Fruit fly (Drosophila melanogaster) whole organism, embryonic: ENCODE data around the gene Fbw5.

Experiments used
- Ada2b ChIP-seq: fragments of 200-800 bp; sonication (Bioruptor generic); IDR thresholded peaks from 2 replicates; pipeline ENCODE4 v1.3.6; 2022; ENCODE audit warnings: missing biosample characterization, missing genetic modification characterization
- Adf1 ChIP-seq: fragments of 200-800 bp; sonication (Bioruptor generic); IDR thresholded peaks from 2 replicates; pipeline ENCODE4 v1.3.6; 2022; ENCODE audit warnings: missing biosample characterization, missing genetic modification characterization
- Aef1 ChIP-seq: fragments of 200-800 bp; sonication (Bioruptor generic); IDR thresholded peaks from 3 replicates; pipeline ENCODE4 v1.3.6; 2022; ENCODE audit warnings: missing biosample characterization, missing genetic modification characterization
- Blimp-1 ChIP-seq: fragments of 200-800 bp; sonication (Bioruptor generic); optimal IDR thresholded peaks from 3 replicates; lab custom pipeline; 2018; ENCODE audit warnings: missing biosample characterization, missing genetic modification characterization, mild to moderate bottlenecking, moderate library complexity, missing genetic modification reagents
- CG10366 ChIP-seq: fragments of 200-800 bp; sonication (Bioruptor generic); IDR thresholded peaks from 2 replicates; pipeline ENCODE4 v1.3.6; 2022; ENCODE audit warnings: missing biosample characterization, missing genetic modification characterization
- CG10654 ChIP-seq: fragments of 200-800 bp; sonication (Bioruptor generic); optimal IDR thresholded peaks from 2 replicates; lab custom pipeline; 2016; ENCODE audit warnings: missing biosample characterization, missing genetic modification characterization
- CG12071 ChIP-seq: fragments of 200-800 bp; sonication (Bioruptor generic); optimal IDR thresholded peaks from 3 replicates; lab custom pipeline; 2018; ENCODE audit warnings: missing biosample characterization, mild to moderate bottlenecking, missing genetic modification characterization
- CG13894 ChIP-seq: fragments of 200-800 bp; sonication (Bioruptor generic); optimal IDR thresholded peaks from 3 replicates; lab custom pipeline; 2018; ENCODE audit warnings: missing biosample characterization, mild to moderate bottlenecking, missing genetic modification characterization, moderate library complexity
- CG15011 ChIP-seq: fragments of 200-800 bp; sonication (Bioruptor generic); optimal IDR thresholded peaks from 3 replicates; lab custom pipeline; 2018; ENCODE audit warnings: missing biosample characterization, mild to moderate bottlenecking, missing genetic modification characterization
- CG15601 ChIP-seq: fragments of 200-800 bp; sonication (Bioruptor generic); optimal IDR thresholded peaks from 3 replicates; lab custom pipeline; 2019; ENCODE audit warnings: missing biosample characterization, mild to moderate bottlenecking, missing genetic modification characterization, moderate library complexity
- CG1603 ChIP-seq: fragments of 200-800 bp; sonication (Bioruptor generic); optimal IDR thresholded peaks from 2 replicates; lab custom pipeline; 2019; ENCODE audit warnings: missing biosample characterization, mild to moderate bottlenecking, missing genetic modification characterization, moderate library complexity
- CG16815 ChIP-seq: fragments of 200-800 bp; sonication (Bioruptor generic); optimal IDR thresholded peaks from 3 replicates; lab custom pipeline; 2017; ENCODE audit warnings: missing biosample characterization, mild to moderate bottlenecking, missing genetic modification characterization
- CG1832 ChIP-seq: fragments of 200-800 bp; sonication (Bioruptor generic); optimal IDR thresholded peaks from 2 replicates; lab custom pipeline; 2017; ENCODE audit warnings: missing biosample characterization, mild to moderate bottlenecking, missing genetic modification characterization, inconsistent platforms
- CG18599 ChIP-seq: fragments of 200-800 bp; sonication (Bioruptor generic); optimal IDR thresholded peaks from 3 replicates; lab custom pipeline; 2017; ENCODE audit warnings: missing biosample characterization, missing genetic modification characterization, mild to moderate bottlenecking, moderate library complexity, missing genetic modification reagents
- CG3065 ChIP-seq: fragments of 200-800 bp; sonication (Bioruptor generic); optimal IDR thresholded peaks from 2 replicates; lab custom pipeline; 2016; ENCODE audit warnings: missing biosample characterization, missing genetic modification characterization
- CG42726 ChIP-seq: fragments of 200-800 bp; sonication (Bioruptor generic); IDR thresholded peaks from 2 replicates; pipeline ENCODE4 v1.3.6; 2022; ENCODE audit warnings: missing biosample characterization, missing genetic modification characterization; ENCODE audit not compliant: partially characterized antibody
- CG4360 ChIP-seq: fragments of 200-800 bp; sonication (Bioruptor generic); IDR thresholded peaks from 2 replicates; pipeline ENCODE4 v1.3.6; 2022; ENCODE audit warnings: missing biosample characterization, missing genetic modification characterization
- CG4404 ChIP-seq: fragments of 200-800 bp; sonication (Bioruptor generic); IDR thresholded peaks from 2 replicates; pipeline ENCODE4 v1.3.6; 2022; ENCODE audit warnings: missing biosample characterization, missing genetic modification characterization
- CG5953 ChIP-seq: fragments of 200-800 bp; sonication (Bioruptor generic); IDR thresholded peaks from 2 replicates; pipeline ENCODE4 v1.3.6; 2022; ENCODE audit warnings: missing biosample characterization, missing genetic modification characterization
- CG6854 ChIP-seq: fragments of 200-800 bp; sonication (Bioruptor generic); optimal IDR thresholded peaks from 3 replicates; lab custom pipeline; 2017; ENCODE audit warnings: missing biosample characterization, mild to moderate bottlenecking, missing genetic modification characterization
- CG8290 ChIP-seq, 3 experiments: fragments of 200-800 bp; sonication (Bioruptor generic); optimal IDR thresholded peaks; 2 replicates each; lab custom pipeline; 2016 to 2019; ENCODE audit warnings: missing biosample characterization in 3 of 3, missing genetic modification characterization in 3 of 3, mild to moderate bottlenecking in 2 of 3, moderate library complexity in 1 of 3
- CG8388 ChIP-seq: fragments of 200-800 bp; sonication (Bioruptor generic); optimal IDR thresholded peaks from 2 replicates; lab custom pipeline; 2019; ENCODE audit warnings: missing biosample characterization, mild to moderate bottlenecking, missing genetic modification characterization, moderate library complexity
- Camta ChIP-seq: fragments of 200-800 bp; sonication (Bioruptor generic); optimal IDR thresholded peaks from 2 replicates; lab custom pipeline; 2016; ENCODE audit warnings: missing biosample characterization, missing genetic modification characterization
- CkIIα-i1 ChIP-seq: fragments of 200-800 bp; sonication (Bioruptor generic); IDR thresholded peaks from 2 replicates; pipeline ENCODE4 v1.3.6; 2022; ENCODE audit warnings: missing biosample characterization, missing genetic modification characterization
- CoRest ChIP-seq: fragments of 200-800 bp; sonication (Bioruptor generic); optimal IDR thresholded peaks from 3 replicates; lab custom pipeline; 2018; ENCODE audit warnings: missing biosample characterization, mild to moderate bottlenecking, missing genetic modification characterization, moderate library complexity
- Deaf1 ChIP-seq: fragments of 200-800 bp; optimal IDR thresholded peaks from 3 replicates; lab custom pipeline; 2019; ENCODE audit warnings: missing biosample characterization, mild to moderate bottlenecking, missing genetic modification characterization, moderate library complexity
- E2f2 ChIP-seq: fragments of 200-800 bp; sonication (Bioruptor generic); IDR thresholded peaks from 2 replicates; pipeline ENCODE4 v1.3.6; 2022; ENCODE audit warnings: missing biosample characterization, missing genetic modification characterization
- Jarid2 ChIP-seq: fragments of 200-800 bp; sonication (Bioruptor generic); optimal IDR thresholded peaks from 3 replicates; lab custom pipeline; 2017; ENCODE audit warnings: mild to moderate bottlenecking, missing biosample characterization, missing genetic modification reagents, missing genetic modification characterization
- Kr ChIP-seq: fragments of 200-800 bp; sonication (Bioruptor generic); optimal IDR thresholded peaks from 2 replicates; lab custom pipeline; 2017; ENCODE audit warnings: missing biosample characterization, mild to moderate bottlenecking, missing genetic modification characterization
- Med ChIP-seq: fragments of 200-800 bp; sonication (Bioruptor generic); peaks from one replicate; lab custom pipeline; 2016; ENCODE audit warnings: missing biosample characterization, missing genetic modification characterization, mild to moderate bottlenecking, inconsistent platforms, moderate library complexity
- Trl ChIP-seq, 3 experiments: fragments of >200 bp in 2 of 3; fragments of 200-800 bp in 1 of 3; sonication (Bioruptor generic) in 1 of 3; optimal IDR thresholded peaks; 2 replicates in 1 of 3; 3 replicates in 2 of 3; lab custom pipeline; 2016 to 2017; ENCODE audit warnings: missing biosample characterization in 1 of 3, missing genetic modification characterization in 1 of 3
- abd-A ChIP-seq: fragments of 200-800 bp; sonication (Bioruptor generic); optimal IDR thresholded peaks from 3 replicates; lab custom pipeline; 2019; ENCODE audit warnings: missing biosample characterization, mild to moderate bottlenecking, missing genetic modification characterization, moderate library complexity
- chinmo ChIP-seq: fragments of 200-800 bp; sonication (Bioruptor generic); IDR thresholded peaks from 4 replicates; pipeline ENCODE4 v1.3.6; 2022; ENCODE audit warnings: missing biosample characterization, missing genetic modification characterization; ENCODE audit not compliant: partially characterized antibody
- ci ChIP-seq: fragments of 200-800 bp; sonication (Bioruptor generic); IDR thresholded peaks from 3 replicates; pipeline ENCODE4 v1.3.6; 2022; ENCODE audit warnings: missing biosample characterization, missing genetic modification characterization
- crol ChIP-seq: fragments of 200-800 bp; sonication (Bioruptor generic); IDR thresholded peaks from 2 replicates; pipeline ENCODE4 v1.3.6; 2022; ENCODE audit warnings: missing biosample characterization, missing genetic modification characterization
- dpn ChIP-seq, 2 experiments: fragments of 200-800 bp; sonication (Bioruptor generic); optimal IDR thresholded peaks; 3 replicates each; lab custom pipeline; 2016; ENCODE audit warnings: missing biosample characterization in 2 of 2, missing genetic modification characterization in 2 of 2
- ewg ChIP-seq: fragments of 200-800 bp; sonication (Bioruptor generic); optimal IDR thresholded peaks from 3 replicates; lab custom pipeline; 2017; ENCODE audit warnings: mild to moderate bottlenecking, missing biosample characterization, missing genetic modification reagents, missing genetic modification characterization
- fru ChIP-seq: fragments of >200 bp; optimal IDR thresholded peaks from 2 replicates; lab custom pipeline; 2017
- grau ChIP-seq: fragments of 200-800 bp; optimal IDR thresholded peaks from 3 replicates; lab custom pipeline; 2019; ENCODE audit warnings: missing biosample characterization, mild to moderate bottlenecking, missing genetic modification characterization, moderate library complexity
- ham ChIP-seq: fragments of 200-800 bp; sonication (Bioruptor generic); IDR thresholded peaks from 2 replicates; pipeline ENCODE4 v1.3.6; 2022; ENCODE audit warnings: missing biosample characterization, missing genetic modification characterization
- lmd ChIP-seq: fragments of 200-800 bp; sonication (Bioruptor generic); IDR thresholded peaks from 2 replicates; pipeline ENCODE4 v1.3.6; 2022; ENCODE audit warnings: missing biosample characterization, missing genetic modification characterization
- phol ChIP-seq: fragments of 200-800 bp; sonication (Bioruptor generic); optimal IDR thresholded peaks from 3 replicates; lab custom pipeline; 2018; ENCODE audit warnings: missing biosample characterization, mild to moderate bottlenecking, missing genetic modification characterization, moderate library complexity
- pros ChIP-seq: fragments of 200-800 bp; sonication (Bioruptor generic); optimal IDR thresholded peaks from 3 replicates; lab custom pipeline; 2019; ENCODE audit warnings: missing biosample characterization, mild to moderate bottlenecking, missing genetic modification characterization, moderate library complexity
- repo ChIP-seq: fragments of 200-800 bp; sonication (Bioruptor generic); optimal IDR thresholded peaks from 2 replicates; lab custom pipeline; 2016; ENCODE audit warnings: missing biosample characterization, missing genetic modification characterization
- scrt ChIP-seq: fragments of 200-800 bp; sonication (Bioruptor generic); optimal IDR thresholded peaks from 2 replicates; lab custom pipeline; 2018; ENCODE audit warnings: missing biosample characterization, mild to moderate bottlenecking, missing genetic modification characterization, moderate library complexity
- sens ChIP-seq: fragments of 200-800 bp; sonication (Bioruptor generic); peaks from one replicate; lab custom pipeline; 2016; ENCODE audit warnings: missing biosample characterization, missing genetic modification characterization
- seq ChIP-seq: fragments of 200-800 bp; sonication (Bioruptor generic); IDR thresholded peaks from 2 replicates; pipeline ENCODE4 v1.3.6; 2022; ENCODE audit warnings: missing biosample characterization, missing genetic modification characterization
- stc ChIP-seq: fragments of 200-800 bp; sonication (Bioruptor generic); IDR thresholded peaks from 2 replicates; pipeline ENCODE4 v1.3.6; 2022; ENCODE audit warnings: missing biosample characterization, missing genetic modification characterization
- sug ChIP-seq: fragments of 200-800 bp; optimal IDR thresholded peaks from 2 replicates; lab custom pipeline; 2019; ENCODE audit warnings: missing biosample characterization, mild to moderate bottlenecking, missing genetic modification characterization, moderate library complexity

Fbw5 gene

dm6 chr2L:6109313-6109847, 43.6 kb upstream of the Fbw5 start:
- no peak for TF ChIP-seq dpn (GFP tag; optimal IDR thresholded peaks at IDR 0.05; lab: Kevin White, UChicago)
- no peak for TF ChIP-seq CG16815 (GFP tag; lab: Kevin White, UChicago)
- TF ChIP-seq CoRest (tag; lab: Kevin White, UChicago): no peak
- TF ChIP-seq CG13894 (tag; lab: Kevin White, UChicago): peak; percentile 2
- no peak for TF ChIP-seq ham (GFP tag; lab: Robert Waterston, UW)
- TF ChIP-seq Camta (GFP tag; lab: Kevin White, UChicago): no peak
- peak; percentile 38 for TF ChIP-seq Jarid2 (GFP tag; lab: Kevin White, UChicago)
- 0 out of 2 replicates have a peak, but pooled peaks have one; percentile 9 for TF ChIP-seq CG42726 (GFP tag; lab: Robert Waterston, UW)
- TF ChIP-seq sens (GFP tag; lab: Kevin White, UChicago): peak; percentile 8
- TF ChIP-seq CG8290 (GFP tag; optimal IDR thresholded peaks at IDR 0.05; lab: Kevin White, UChicago): no peak
- peak in 1 of 2 experiments; percentile 12 for TF ChIP-seq CG8290 (tag; optimal IDR thresholded peaks at IDR 0.05; lab: Kevin White, UChicago)
- TF ChIP-seq scrt (GFP tag; lab: Kevin White, UChicago): peak; percentile 32
- TF ChIP-seq stc: no peak
- no peak for TF ChIP-seq pros
- TF ChIP-seq grau (tag; lab: Kevin White, UChicago): no peak
- TF ChIP-seq CG3065 (GFP tag; lab: Kevin White, UChicago): no peak
- peak; percentile 33 for TF ChIP-seq CG18599 (GFP tag; lab: Kevin White, UChicago)
- peak; percentile 73 for TF ChIP-seq Med
- TF ChIP-seq crol: peak; percentile 72
- no peak for TF ChIP-seq Ada2b (GFP tag; lab: Robert Waterston, UW)
- TF ChIP-seq Deaf1: peak; percentile 94
- TF ChIP-seq Kr (GFP tag; lab: Kevin White, UChicago): no peak
- TF ChIP-seq chinmo (GFP tag; lab: Robert Waterston, UW): 0 out of 4 replicates have a peak, but pooled peaks have one; percentile 31
- peak; percentile 47; the same call in 1 of the 2 replicates for TF ChIP-seq Adf1 (GFP tag; lab: Robert Waterston, UW)
- peak; percentile 32 to 56 for TF ChIP-seq Trl (optimal IDR thresholded peaks at IDR 0.05; lab: Kevin White, UChicago)
- no peak for TF ChIP-seq Trl (GFP tag; optimal IDR thresholded peaks at IDR 0.05; lab: Kevin White, UChicago)
- peak; percentile 28 for TF ChIP-seq abd-A (tag; lab: Kevin White, UChicago)
- no peak for TF ChIP-seq sug (tag; lab: Kevin White, UChicago)
- TF ChIP-seq CG12071: peak; percentile 19
- peak; percentile 79 for TF ChIP-seq ewg (GFP tag; lab: Kevin White, UChicago)
- no peak for TF ChIP-seq repo (GFP tag; lab: Kevin White, UChicago)

DNA sequence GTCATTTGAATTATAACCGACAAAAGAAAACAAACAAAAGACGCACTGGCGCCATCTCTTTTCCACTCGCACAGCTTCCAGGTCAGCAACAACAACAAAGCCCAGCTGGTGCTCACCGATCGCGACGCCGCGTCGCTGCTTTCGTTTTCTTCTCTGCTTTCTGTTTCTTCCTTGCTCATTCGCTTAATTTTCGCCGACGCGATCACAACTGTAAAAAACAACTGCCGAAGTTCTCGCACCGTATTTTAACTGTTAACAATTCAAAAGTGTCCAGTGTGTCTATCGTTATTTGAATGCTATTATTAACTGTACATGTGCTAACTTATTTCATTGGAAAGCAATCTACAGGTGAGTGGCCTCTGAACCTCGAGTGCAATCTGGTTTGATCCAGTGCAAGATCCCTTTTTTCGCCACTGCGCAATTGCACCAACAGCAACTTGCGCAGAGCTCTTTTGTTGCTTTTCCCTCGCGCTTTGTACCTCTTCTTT, 34.5 kb upstream of the Fbw5 start, which contains the start of gene stai:
Gene stai, plus strand, starts transcription at position 176 of the 488 bp plus-strand sequence.
- TF ChIP-seq ci: 0 out of 3 replicates have a peak, but pooled peaks have one; percentile 24
- no peak for TF ChIP-seq CkIIα-i1 (GFP tag; lab: Robert Waterston, UW)
- TF ChIP-seq chinmo (GFP tag; lab: Robert Waterston, UW): 0 out of 4 replicates have a peak, but pooled peaks have one; percentile 24
- TF ChIP-seq CG4360 (GFP tag; lab: Robert Waterston, UW): peak; percentile 86
- no peak for TF ChIP-seq CG8388
- no peak for TF ChIP-seq CG1603 (tag; lab: Kevin White, UChicago)
- TF ChIP-seq CG15601 (tag; lab: Kevin White, UChicago): no peak
- no peak for TF ChIP-seq lmd
- TF ChIP-seq CG15011 (GFP tag; lab: Kevin White, UChicago): no peak
- no peak for TF ChIP-seq CG6854 (GFP tag; lab: Kevin White, UChicago)
- TF ChIP-seq Blimp-1 (GFP tag; lab: Kevin White, UChicago): peak; percentile 40
- TF ChIP-seq Aef1 (GFP tag; lab: Robert Waterston, UW): 0 out of 3 replicates have a peak, but pooled peaks have one; percentile 13
- no peak for TF ChIP-seq seq (GFP tag; lab: Robert Waterston, UW)
- TF ChIP-seq CG10366 (GFP tag; lab: Robert Waterston, UW): no peak
- TF ChIP-seq Adf1 (GFP tag; lab: Robert Waterston, UW): peak; percentile 83
- no peak for TF ChIP-seq CG10654 (GFP tag; lab: Kevin White, UChicago)
- TF ChIP-seq CG1832 (GFP tag; lab: Kevin White, UChicago): peak; percentile 22
- peak; percentile 34; the same call in 1 of the 2 replicates for TF ChIP-seq E2f2 (GFP tag; lab: Robert Waterston, UW)
- TF ChIP-seq CG5953 (GFP tag; lab: Robert Waterston, UW): no peak
- no peak for TF ChIP-seq CG4404 (GFP tag; lab: Robert Waterston, UW)
- TF ChIP-seq fru (lab: Kevin White, UChicago): no peak
- TF ChIP-seq phol (tag; lab: Kevin White, UChicago): no peak
